Fruit fly (Drosophila melanogaster): ENCODE results near the gene ncm.

Gene ncm

DNA sequence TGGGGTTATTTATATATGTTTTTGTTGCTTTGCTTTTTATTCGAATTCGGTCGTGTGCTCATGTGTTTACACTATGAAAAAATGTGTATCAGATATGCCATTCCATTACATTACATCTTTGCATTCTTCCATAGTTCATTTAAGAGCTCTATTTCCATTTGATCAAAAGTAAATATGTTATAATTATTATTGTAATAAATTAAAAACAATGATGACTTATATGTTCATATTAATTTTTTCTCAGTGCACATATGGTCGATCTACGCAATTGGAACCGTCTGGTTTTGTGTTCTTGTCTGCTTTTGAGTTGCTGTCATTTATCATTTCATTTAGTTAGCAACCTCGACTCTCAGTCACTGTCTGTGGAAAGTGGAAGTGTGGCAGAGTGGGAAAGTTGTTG, 28.7 kb upstream of the ncm start:
- peak; percentile 8; the same call in 1 of the 2 replicates for TF ChIP-seq CG31441 (GFP tag; IDR thresholded peaks at IDR 0.05)
- TF ChIP-seq wor (GFP tag; IDR thresholded peaks at IDR 0.05): peak; percentile 87
- peak; percentile 86 for TF ChIP-seq H2.0 (GFP tag; IDR thresholded peaks at IDR 0.05)
- TF ChIP-seq CG7963 (GFP tag; IDR thresholded peaks at IDR 0.05; ENCODE audit: partially characterized antibody): no peak
- TF ChIP-seq usp (GFP tag; optimal IDR thresholded peaks at IDR 0.05): no peak
- peak; percentile 80; the same call in 1 of the 3 replicates for TF ChIP-seq Aef1 (GFP tag; IDR thresholded peaks at IDR 0.05)
- TF ChIP-seq pum (GFP tag; optimal IDR thresholded peaks at IDR 0.05): peak; percentile 33
- peak; percentile 93 for TF ChIP-seq tgo (GFP tag; IDR thresholded peaks at IDR 0.05)
- TF ChIP-seq Myb (GFP tag; optimal IDR thresholded peaks at IDR 0.05): no peak
- TF ChIP-seq CG15011 (GFP tag; optimal IDR thresholded peaks at IDR 0.05): peak; percentile 70
- no peak for TF ChIP-seq CG6791 (GFP tag; IDR thresholded peaks at IDR 0.05; ENCODE audit: partially characterized antibody)
- TF ChIP-seq cato (GFP tag; optimal IDR thresholded peaks at IDR 0.05; ENCODE audit: borderline replicate concordance): peak; percentile 69
- peak; percentile 74; the same call in 2 of the 3 replicates for TF ChIP-seq Mrtf (GFP tag; IDR thresholded peaks at IDR 0.05)
- TF ChIP-seq CG13775 (GFP tag; optimal IDR thresholded peaks at IDR 0.05): peak; percentile 81
- TF ChIP-seq CG2129 (GFP tag; IDR thresholded peaks at IDR 0.05; ENCODE audit: partially characterized antibody): no peak
- peak; percentile 94 for TF ChIP-seq ara (GFP tag; IDR thresholded peaks at IDR 0.05)
- TF ChIP-seq CG13894 (tag; optimal IDR thresholded peaks at IDR 0.05): no peak
- TF ChIP-seq CG17612 (GFP tag; IDR thresholded peaks at IDR 0.05): peak; percentile 60; the same call in 1 of the 2 replicates
- TF ChIP-seq wdn (GFP tag; IDR thresholded peaks at IDR 0.05): peak; percentile 75
- TF ChIP-seq CG15696 (tag; optimal IDR thresholded peaks at IDR 0.05): peak; percentile 90
- TF ChIP-seq salm (tag; optimal IDR thresholded peaks at IDR 0.05): peak; percentile 86
- peak; percentile 60 for TF ChIP-seq ac (GFP tag; optimal IDR thresholded peaks at IDR 0.05)
- peak; percentile 90 for TF ChIP-seq CG13424 (tag; optimal IDR thresholded peaks at IDR 0.05)
- TF ChIP-seq oc (tag; optimal IDR thresholded peaks at IDR 0.05): peak; percentile 95
- TF ChIP-seq CG12659 (GFP tag; optimal IDR thresholded peaks at IDR 0.05): peak; percentile 82
- TF ChIP-seq pzg (GFP tag; optimal IDR thresholded peaks at IDR 0.05): no peak
- TF ChIP-seq jing (GFP tag; optimal IDR thresholded peaks at IDR 0.05): peak; percentile 63
- TF ChIP-seq Bteb2 (GFP tag; optimal IDR thresholded peaks at IDR 0.05): no peak
- peak; percentile 97 for TF ChIP-seq gsb-n (tag; optimal IDR thresholded peaks at IDR 0.05)
- TF ChIP-seq CG8281 (tag; optimal IDR thresholded peaks at IDR 0.05): peak; percentile 66
- TF ChIP-seq CG8478 (optimal IDR thresholded peaks at IDR 0.05): no peak
- peak; percentile 70 for TF ChIP-seq CG5180 (GFP tag; optimal IDR thresholded peaks at IDR 0.05)
- TF ChIP-seq NFAT (GFP tag; IDR thresholded peaks at IDR 0.05): peak; percentile 86; the same call in 1 of the 2 replicates
- TF ChIP-seq CG12769 (tag; optimal IDR thresholded peaks at IDR 0.05): no peak
- TF ChIP-seq CG2116 (GFP tag; optimal IDR thresholded peaks at IDR 0.05): peak; percentile 64
- TF ChIP-seq sr (GFP tag; IDR thresholded peaks at IDR 0.05): no peak; the same call in 2 of the 3 replicates
- peak; percentile 67 for TF ChIP-seq ewg (GFP tag; optimal IDR thresholded peaks at IDR 0.05)
- TF ChIP-seq CG10267 (tag; optimal IDR thresholded peaks at IDR 0.05): peak; percentile 91
- TF ChIP-seq CG9215 (GFP tag; IDR thresholded peaks at IDR 0.05): peak; percentile 76
- no peak for TF ChIP-seq vnd (GFP tag; IDR thresholded peaks at IDR 0.05; ENCODE audit: partially characterized antibody)
- peak; percentile 87 for TF ChIP-seq CG11093 (GFP tag; IDR thresholded peaks at IDR 0.05)
- TF ChIP-seq CG11456 (GFP tag; IDR thresholded peaks at IDR 0.05): peak; percentile 91; the same call in 2 of the 3 replicates
- peak; percentile 86 for TF ChIP-seq CG7372 (GFP tag; IDR thresholded peaks at IDR 0.05)
- no peak for TF ChIP-seq Hmx (GFP tag; optimal IDR thresholded peaks at IDR 0.05)
- no peak for TF ChIP-seq CG7786 (GFP tag; optimal IDR thresholded peaks at IDR 0.05)
- no peak for TF ChIP-seq CG3995 (GFP tag; optimal IDR thresholded peaks at IDR 0.05)
- peak; percentile 64 for TF ChIP-seq Usf (GFP tag; optimal IDR thresholded peaks at IDR 0.05)
- TF ChIP-seq mam (GFP tag; optimal IDR thresholded peaks at IDR 0.05): peak; percentile 16
- peak; percentile 77 for TF ChIP-seq CG3847 (GFP tag; IDR thresholded peaks at IDR 0.05)
- peak; percentile 72 for TF ChIP-seq CG3065 (GFP tag; optimal IDR thresholded peaks at IDR 0.05)
- TF ChIP-seq BtbVII (GFP tag; optimal IDR thresholded peaks at IDR 0.05): peak; percentile 74

All from whole organism, embryonic.